Worm (Caenorhabditis elegans): ENCODE results near the gene C47A4.5.

DNA sequence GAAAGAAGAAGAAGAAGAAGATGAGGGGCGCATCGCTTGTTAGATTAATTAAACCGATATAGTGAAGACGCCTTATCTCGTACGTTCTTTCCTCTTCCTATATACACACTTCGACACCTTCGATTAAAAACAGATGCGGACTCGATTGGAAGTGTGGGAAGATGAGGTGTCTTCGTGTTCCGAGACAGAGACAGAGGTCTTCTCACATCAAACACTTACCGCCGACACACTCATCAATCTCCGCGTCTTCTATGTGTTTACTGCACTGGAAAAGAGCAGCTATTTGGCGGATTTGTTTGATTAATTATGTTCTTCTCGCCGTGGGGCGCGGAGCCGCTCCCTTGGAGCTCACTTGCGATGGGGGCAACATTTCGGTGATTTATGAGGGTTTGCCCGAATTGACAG lies 46.1 kb upstream of the C47A4.5 start:
- no peak for TF ChIP-seq nhr-237 (tag; optimal IDR thresholded peaks at IDR 0.05)
- TF ChIP-seq nhr-12 (tag; optimal IDR thresholded peaks at IDR 0.05): no peak
- no peak for TF ChIP-seq pha-4 (tag; optimal IDR thresholded peaks at IDR 0.05)
- no peak for TF ChIP-seq snpc-4 (tag; optimal IDR thresholded peaks at IDR 0.05)
- no peak for TF ChIP-seq lin-13 (tag; optimal IDR thresholded peaks at IDR 0.05)
- TF ChIP-seq mab-5 (tag; optimal IDR thresholded peaks at IDR 0.05): peak; percentile 56
- TF ChIP-seq drap-1 (GFP tag; optimal IDR thresholded peaks at IDR 0.05): no peak
- no peak for TF ChIP-seq ceh-43 (GFP tag; optimal IDR thresholded peaks at IDR 0.05)
- TF ChIP-seq mep-1 (tag; optimal IDR thresholded peaks at IDR 0.05): no peak
